Worm (Caenorhabditis elegans) whole organism, L4 larva: Measurements from ENCODE around the gene gpa-6.

Experiments
- F10B5.3 ChIP-seq: sonication (generic microtip); optimal IDR thresholded peaks from 2 replicates; lab custom pipeline; 2016; ENCODE audit warnings: mild to moderate bottlenecking, missing genetic modification characterization, missing compliant biosample characterization
- F37D6.2 ChIP-seq: sonication (generic microtip); optimal IDR thresholded peaks from 2 replicates; lab custom pipeline; 2016; ENCODE audit warnings: mild to moderate bottlenecking, missing genetic modification characterization, missing compliant biosample characterization
- R02D3.7 ChIP-seq: fragments of 150-350 bp; sonication (generic microtip); optimal IDR thresholded peaks from 3 replicates; lab custom pipeline; 2014; ENCODE audit warnings: missing biosample characterization, missing genetic modification characterization
- Y5F2A.4 ChIP-seq: fragments of 200-800 bp; sonication (Bioruptor generic); optimal IDR thresholded peaks from 2 replicates; lab custom pipeline; 2018; ENCODE audit warnings: mild to moderate bottlenecking, missing genetic modification characterization, missing compliant biosample characterization
- ZK546.5 ChIP-seq, 2 experiments: sonication (generic microtip); optimal IDR thresholded peaks; 2 replicates each; lab custom pipeline; 2017; ENCODE audit warnings: missing biosample characterization in 2 of 2, missing genetic modification characterization in 2 of 2
- aha-1 ChIP-seq: fragments of 150-350 bp; peaks from one replicate; lab custom pipeline; 2014; ENCODE audit warnings: missing biosample characterization, missing genetic modification characterization
- arid-1 ChIP-seq: fragments of 200-800 bp; sonication (Bioruptor generic); conservative IDR thresholded peaks from 2 replicates; pipeline ENCODE4 v1.3.6; 2022; ENCODE audit warnings: missing genetic modification reagents, missing genetic modification characterization, missing compliant biosample characterization
- ceh-28 ChIP-seq: fragments of 150-350 bp; optimal IDR thresholded peaks from 2 replicates; lab custom pipeline; 2014; ENCODE audit warnings: missing biosample characterization, missing genetic modification reagents, missing genetic modification characterization
- ceh-44 ChIP-seq: fragments of 200-800 bp; sonication (Bioruptor generic); IDR thresholded peaks from 2 replicates; pipeline ENCODE4 v1.3.6; 2022; ENCODE audit warnings: missing genetic modification reagents, missing genetic modification characterization, missing compliant biosample characterization
- ces-1 ChIP-seq: fragments of 150-350 bp; sonication (generic microtip); optimal IDR thresholded peaks from 4 replicates; lab custom pipeline; 2014; ENCODE audit warnings: missing biosample characterization, missing genetic modification reagents, missing genetic modification characterization
- cey-2 ChIP-seq: sonication (generic microtip); optimal IDR thresholded peaks from 3 replicates; lab custom pipeline; 2017; ENCODE audit warnings: missing genetic modification characterization, mild to moderate bottlenecking, missing compliant biosample characterization, antibody characterized with exemption, borderline replicate concordance; ENCODE audit not compliant: insufficient read depth
- ctbp-1 ChIP-seq: fragments of 200-800 bp; sonication (Bioruptor generic); IDR thresholded peaks from 2 replicates; pipeline ENCODE4 v1.3.6; 2022; ENCODE audit warnings: missing genetic modification reagents, missing genetic modification characterization, missing compliant biosample characterization
- daf-12 ChIP-seq: fragments of 150-350 bp; optimal IDR thresholded peaks from 2 replicates; lab custom pipeline; 2014; ENCODE audit warnings: missing biosample characterization, missing genetic modification reagents, missing genetic modification characterization
- daf-16 ChIP-seq, 3 experiments: sonication (generic microtip); optimal IDR thresholded peaks; 2 replicates each; lab custom pipeline; 2016 to 2017; ENCODE audit warnings: missing genetic modification characterization in 3 of 3, missing genetic modification reagents in 3 of 3, mild to moderate bottlenecking in 2 of 3, missing compliant biosample characterization in 2 of 3, missing biosample characterization in 1 of 3, moderate library complexity in 1 of 3
- daf-19 ChIP-seq: fragments of 200-800 bp; sonication (Bioruptor generic); conservative IDR thresholded peaks from 2 replicates; pipeline ENCODE4 v1.3.6; 2022; ENCODE audit warnings: missing genetic modification characterization, missing compliant biosample characterization
- dmd-8 ChIP-seq: fragments of 200-800 bp; sonication (Bioruptor generic); IDR thresholded peaks from 2 replicates; pipeline ENCODE4 v1.3.6; 2022; ENCODE audit warnings: missing genetic modification characterization, missing compliant biosample characterization
- dve-1 ChIP-seq: sonication (generic microtip); optimal IDR thresholded peaks from 2 replicates; lab custom pipeline; 2017; ENCODE audit warnings: antibody characterized with exemption, mild to moderate bottlenecking, missing genetic modification characterization, missing compliant biosample characterization; ENCODE audit not compliant: insufficient read depth
- egl-43 ChIP-seq: fragments of 200-800 bp; sonication (Bioruptor generic); IDR thresholded peaks from 2 replicates; pipeline ENCODE4 v1.3.6; 2022; ENCODE audit warnings: missing genetic modification reagents, missing genetic modification characterization, missing compliant biosample characterization
- gei-8 ChIP-seq: fragments of 200-800 bp; sonication (Bioruptor generic); optimal IDR thresholded peaks from 2 replicates; lab custom pipeline; 2018; ENCODE audit warnings: mild to moderate bottlenecking, missing genetic modification characterization, missing compliant biosample characterization
- hlh-11 ChIP-seq: fragments of 200-800 bp; sonication (Bioruptor generic); optimal IDR thresholded peaks from 2 replicates; lab custom pipeline; 2018; ENCODE audit warnings: mild to moderate bottlenecking, missing genetic modification characterization, missing compliant biosample characterization
- jun-1 ChIP-seq: fragments of 150-350 bp; optimal IDR thresholded peaks from 2 replicates; lab custom pipeline; 2014; ENCODE audit warnings: missing biosample characterization, missing genetic modification reagents, missing genetic modification characterization
- lin-1 ChIP-seq: fragments of 200-800 bp; sonication (Bioruptor generic); IDR thresholded peaks from 2 replicates; pipeline ENCODE4 v1.3.6; 2022; ENCODE audit warnings: missing genetic modification reagents, missing genetic modification characterization, missing compliant biosample characterization
- lin-15B ChIP-seq: fragments of 150-350 bp; sonication (generic microtip); optimal IDR thresholded peaks from 3 replicates; lab custom pipeline; 2014; ENCODE audit warnings: missing biosample characterization, missing genetic modification characterization
- lin-29 ChIP-seq: fragments of 200-800 bp; sonication (Bioruptor generic); IDR thresholded peaks from 2 replicates; pipeline ENCODE4 v1.3.6; 2022; ENCODE audit warnings: missing genetic modification reagents, missing genetic modification characterization, missing compliant biosample characterization
- lin-38 ChIP-seq: fragments of 200-800 bp; sonication (Bioruptor generic); IDR thresholded peaks from 2 replicates; pipeline ENCODE4 v1.3.6; 2022; ENCODE audit warnings: missing genetic modification reagents, missing genetic modification characterization, missing compliant biosample characterization
- lir-3 ChIP-seq: sonication (generic microtip); optimal IDR thresholded peaks from 2 replicates; lab custom pipeline; 2016; ENCODE audit warnings: mild to moderate bottlenecking, missing genetic modification characterization, missing compliant biosample characterization
- lsy-2 ChIP-seq, 2 experiments: fragments of 150-350 bp in 1 of 2; sonication (generic microtip) in 1 of 2; optimal IDR thresholded peaks; 2 replicates each; lab custom pipeline; 2014 to 2017; ENCODE audit warnings: missing biosample characterization in 2 of 2, missing genetic modification characterization in 2 of 2
- mdl-1 ChIP-seq, 2 experiments: fragments of 150-350 bp in 1 of 2; sonication (generic microtip) in 1 of 2; optimal IDR thresholded peaks; 2 replicates each; lab custom pipeline; 2014 to 2017; ENCODE audit warnings: missing biosample characterization in 2 of 2, missing genetic modification characterization in 2 of 2
- mdt-29 ChIP-seq: fragments of 200-800 bp; sonication (Bioruptor generic); IDR thresholded peaks from 2 replicates; pipeline ENCODE4 v1.3.6; 2022; ENCODE audit warnings: missing genetic modification reagents, missing genetic modification characterization, missing compliant biosample characterization
- mxl-2 ChIP-seq: fragments of 200-800 bp; sonication (Bioruptor generic); conservative IDR thresholded peaks from 2 replicates; pipeline ENCODE4 v1.3.6; 2022; ENCODE audit warnings: missing genetic modification reagents, missing genetic modification characterization, missing compliant biosample characterization
- mxl-3 ChIP-seq: fragments of 200-800 bp; sonication (Bioruptor generic); optimal IDR thresholded peaks from 2 replicates; lab custom pipeline; 2018; ENCODE audit warnings: mild to moderate bottlenecking, missing genetic modification characterization, missing compliant biosample characterization
- nhr-10 ChIP-seq: fragments of 150-350 bp; optimal IDR thresholded peaks from 2 replicates; lab custom pipeline; 2014; ENCODE audit warnings: missing biosample characterization, missing genetic modification characterization
- nhr-102 ChIP-seq: sonication (generic microtip); optimal IDR thresholded peaks from 2 replicates; lab custom pipeline; 2016; ENCODE audit warnings: mild to moderate bottlenecking, missing genetic modification characterization, moderate library complexity, missing compliant biosample characterization
- nhr-25 ChIP-seq: sonication (generic microtip); optimal IDR thresholded peaks from 2 replicates; lab custom pipeline; 2017; ENCODE audit warnings: missing genetic modification characterization, mild to moderate bottlenecking, missing compliant biosample characterization, antibody characterized with exemption, moderate library complexity, borderline replicate concordance; ENCODE audit not compliant: insufficient read depth
- nhr-28 ChIP-seq: fragments of 150-350 bp; optimal IDR thresholded peaks from 2 replicates; lab custom pipeline; 2014; ENCODE audit warnings: missing biosample characterization, missing genetic modification characterization
- nhr-42 ChIP-seq: fragments of 200-800 bp; sonication (Bioruptor generic); IDR thresholded peaks from 2 replicates; pipeline ENCODE4 v1.3.6; 2022; ENCODE audit warnings: missing genetic modification characterization, missing compliant biosample characterization
- nhr-6 ChIP-seq: fragments of 150-350 bp; optimal IDR thresholded peaks from 2 replicates; lab custom pipeline; 2014; ENCODE audit warnings: missing biosample characterization, missing genetic modification characterization
- sdz-12 ChIP-seq: fragments of 200-800 bp; sonication (Bioruptor generic); optimal IDR thresholded peaks from 2 replicates; lab custom pipeline; 2018; ENCODE audit warnings: mild to moderate bottlenecking, missing genetic modification characterization, missing compliant biosample characterization
- skn-1 ChIP-seq: fragments of 150-350 bp; optimal IDR thresholded peaks from 2 replicates; lab custom pipeline; 2014; ENCODE audit warnings: missing biosample characterization, missing genetic modification characterization
- spr-1 ChIP-seq: sonication (generic microtip); optimal IDR thresholded peaks from 2 replicates; lab custom pipeline; 2016; ENCODE audit warnings: mild to moderate bottlenecking, missing genetic modification characterization, missing compliant biosample characterization
- tag-97 ChIP-seq: fragments of 200-800 bp; sonication (Bioruptor generic); IDR thresholded peaks from 2 replicates; pipeline ENCODE4 v1.3.6; 2022; ENCODE audit warnings: missing genetic modification characterization, missing compliant biosample characterization
- unc-39 ChIP-seq: sonication (generic microtip); optimal IDR thresholded peaks from 2 replicates; lab custom pipeline; 2017; ENCODE audit warnings: missing biosample characterization, missing genetic modification characterization
- unc-62 ChIP-seq, 3 experiments: fragments of 150-350 bp in 1 of 3; sonication (generic microtip); optimal IDR thresholded peaks in 2 of 3; peaks in 1 of 3; 1 replicate in 1 of 3; 2 replicates in 2 of 3; lab custom pipeline; 2014 to 2017; ENCODE audit warnings: missing biosample characterization in 3 of 3, missing genetic modification characterization in 3 of 3, missing genetic modification reagents in 3 of 3, missing genotype in 1 of 3
- zip-11 ChIP-seq: fragments of 200-800 bp; sonication (Bioruptor generic); IDR thresholded peaks from 2 replicates; pipeline ENCODE4 v1.3.6; 2022; ENCODE audit warnings: missing genetic modification characterization, missing compliant biosample characterization
- ztf-7 ChIP-seq: fragments of 150-350 bp; optimal IDR thresholded peaks from 2 replicates; lab custom pipeline; 2014; ENCODE audit warnings: missing biosample characterization, missing genetic modification characterization

The gpa-6 gene

ce11 chrX:13157112-13157768 lies 33.8 kb upstream of the gpa-6 start:
- TF ChIP-seq Y5F2A.4 (GFP tag; lab: Kevin White, UChicago), result no peak
- TF ChIP-seq spr-1, result no peak
- TF ChIP-seq arid-1 (GFP tag; lab: Robert Waterston, UW), result no peak
- TF ChIP-seq gei-8 (GFP tag; lab: Kevin White, UChicago), result no peak
- TF ChIP-seq nhr-25 (tag; lab: Kevin White, UChicago), result peak; percentile 29
- no peak for TF ChIP-seq lin-29 (GFP tag; lab: Robert Waterston, UW)
- no peak for TF ChIP-seq F37D6.2 (tag; lab: Kevin White, UChicago)
- TF ChIP-seq ces-1 (GFP tag; lab: Kevin White, UChicago), result no peak
- TF ChIP-seq dmd-8, result no peak
- no peak for TF ChIP-seq daf-12 (tag; lab: Kevin White, UChicago)
- no peak for TF ChIP-seq lin-15B (tag; lab: Kevin White, UChicago)
- TF ChIP-seq jun-1 (tag; lab: Kevin White, UChicago), result no peak
- TF ChIP-seq F10B5.3, result no peak
- no peak for TF ChIP-seq ztf-7
- TF ChIP-seq dve-1 (tag; lab: Kevin White, UChicago), result peak; percentile 30
- no peak for TF ChIP-seq R02D3.7 (tag; lab: Kevin White, UChicago)
- no peak for TF ChIP-seq mxl-2
- TF ChIP-seq aha-1, result peak; percentile 97
- no peak for TF ChIP-seq nhr-42 (GFP tag; lab: Robert Waterston, UW)
- peak in 1 of 2 experiments; percentile 34 for TF ChIP-seq unc-62 (GFP tag; optimal IDR thresholded peaks at IDR 0.05 in 1 of 2; lab: Kevin White, UChicago)
- no peak for TF ChIP-seq unc-62 (tag; optimal IDR thresholded peaks at IDR 0.05; lab: Kevin White, UChicago)
- TF ChIP-seq lir-3, result no peak
- peak; percentile 70 for TF ChIP-seq ceh-28 (tag; lab: Kevin White, UChicago)
- TF ChIP-seq daf-16 (GFP tag; optimal IDR thresholded peaks at IDR 0.05; lab: Kevin White, UChicago), result no peak
- TF ChIP-seq daf-16 (tag; optimal IDR thresholded peaks at IDR 0.05; lab: Kevin White, UChicago), result peak; percentile 13
- TF ChIP-seq mdl-1 (tag; optimal IDR thresholded peaks at IDR 0.05; lab: Kevin White, UChicago), result no peak
- peak; percentile 26 for TF ChIP-seq nhr-28 (tag; lab: Kevin White, UChicago)
- TF ChIP-seq ZK546.5 (tag; optimal IDR thresholded peaks at IDR 0.05; lab: Kevin White, UChicago), result no peak
- TF ChIP-seq sdz-12 (GFP tag; lab: Kevin White, UChicago), result no peak
- no peak for TF ChIP-seq hlh-11 (tag; lab: Kevin White, UChicago)
- TF ChIP-seq nhr-102 (tag; lab: Kevin White, UChicago), result no peak
- no peak for TF ChIP-seq lsy-2 (tag; optimal IDR thresholded peaks at IDR 0.05; lab: Kevin White, UChicago)
- no peak for TF ChIP-seq skn-1
- no peak for TF ChIP-seq egl-43
- no peak for TF ChIP-seq daf-19
- no peak for TF ChIP-seq nhr-10 (tag; lab: Kevin White, UChicago)
- no peak for TF ChIP-seq zip-11 (GFP tag; lab: Robert Waterston, UW)
- TF ChIP-seq tag-97 (GFP tag; lab: Robert Waterston, UW), result no peak
- no peak for TF ChIP-seq cey-2 (tag; lab: Kevin White, UChicago)
- TF ChIP-seq unc-39 (tag; lab: Kevin White, UChicago), result no peak
- TF ChIP-seq ctbp-1, result no peak
- no peak for TF ChIP-seq nhr-6 (tag; lab: Kevin White, UChicago)
- no peak for TF ChIP-seq lin-38 (GFP tag; lab: Robert Waterston, UW)
- no peak for TF ChIP-seq mxl-3 (GFP tag; lab: Kevin White, UChicago)
- TF ChIP-seq mdt-29 (GFP tag; lab: Robert Waterston, UW), result no peak
- no peak for TF ChIP-seq lin-1
- no peak for TF ChIP-seq ceh-44 (GFP tag; lab: Robert Waterston, UW)
- TF ChIP-seq, all 104 proteins: peak for 7
